Fruit fly (Drosophila melanogaster) whole organism, embryonic: ENCODE data around the gene eIF2alpha.

Experiments used
- Bteb2 ChIP-seq: fragments of 200-800 bp; sonication (Bioruptor generic); optimal IDR thresholded peaks from 2 replicates; lab custom pipeline; 2016; ENCODE audit warnings: missing biosample characterization, missing genetic modification characterization
- CG11504 ChIP-seq: fragments of 200-800 bp; sonication (Bioruptor generic); optimal IDR thresholded peaks from 3 replicates; lab custom pipeline; 2019; ENCODE audit warnings: missing biosample characterization, mild to moderate bottlenecking, missing genetic modification characterization, moderate library complexity
- CG3838 ChIP-seq: fragments of 200-800 bp; sonication (Bioruptor generic); optimal IDR thresholded peaks from 3 replicates; lab custom pipeline; 2016; ENCODE audit warnings: missing biosample characterization, missing genetic modification characterization
- CG5180 ChIP-seq: fragments of 200-800 bp; sonication (Bioruptor generic); optimal IDR thresholded peaks from 3 replicates; lab custom pipeline; 2017; ENCODE audit warnings: missing biosample characterization, missing genetic modification characterization, mild to moderate bottlenecking, moderate library complexity, missing genetic modification reagents
- HLH54F ChIP-seq: fragments of 200-800 bp; sonication (Bioruptor generic); optimal IDR thresholded peaks from 3 replicates; lab custom pipeline; 2016; ENCODE audit warnings: missing biosample characterization, missing genetic modification characterization
- Nf-YB ChIP-seq: fragments of 200-800 bp; sonication (Bioruptor generic); optimal IDR thresholded peaks from 3 replicates; lab custom pipeline; 2019; ENCODE audit warnings: missing biosample characterization, mild to moderate bottlenecking, missing genetic modification characterization, moderate library complexity
- Opbp ChIP-seq: fragments of 200-800 bp; sonication (Bioruptor generic); IDR thresholded peaks from 3 replicates; pipeline ENCODE4 v1.3.6; 2022; ENCODE audit warnings: missing biosample characterization, missing genetic modification characterization; ENCODE audit not compliant: partially characterized antibody
- Poxn ChIP-seq: fragments of 200-800 bp; sonication (Bioruptor generic); IDR thresholded peaks from 2 replicates; pipeline ENCODE4 v1.3.6; 2022; ENCODE audit warnings: missing biosample characterization, missing genetic modification characterization
- her ChIP-seq: fragments of 200-800 bp; sonication (Bioruptor generic); optimal IDR thresholded peaks from 2 replicates; lab custom pipeline; 2016; ENCODE audit warnings: missing biosample characterization, missing genetic modification characterization
- vnd ChIP-seq: fragments of 200-800 bp; sonication (Bioruptor generic); IDR thresholded peaks from 3 replicates; pipeline ENCODE4 v1.3.6; 2022; ENCODE audit warnings: missing biosample characterization, missing genetic modification characterization; ENCODE audit not compliant: partially characterized antibody

- TF ChIP-seq Opbp (GFP tag; lab: Robert Waterston, UW) = no peak
- TF ChIP-seq Nf-YB = no peak
- no peak for TF ChIP-seq her (GFP tag; lab: Kevin White, UChicago)
- no peak for TF ChIP-seq Bteb2
- no peak for TF ChIP-seq HLH54F
- no peak for TF ChIP-seq CG11504 (tag; lab: Kevin White, UChicago)
- no peak for TF ChIP-seq Poxn
- TF ChIP-seq CG5180 (GFP tag; lab: Kevin White, UChicago) = no peak
- no peak for TF ChIP-seq vnd (GFP tag; lab: Robert Waterston, UW)
- TF ChIP-seq CG3838 (GFP tag; lab: Kevin White, UChicago) = no peak
These were observed 18.3 kb downstream of the eIF2alpha start for dm6 chrX:16428476-16428875.
